Fruit fly (Drosophila melanogaster) whole organism, embryonic: ENCODE data around the gene CG13297.
A peak's percentile ranks its signal among the peaks of the same experiment; 100 is the strongest.

Experiments
- Bteb2 ChIP-seq: fragments of 200-800 bp; sonication (Bioruptor generic); optimal IDR thresholded peaks from 2 replicates; lab custom pipeline; 2016; ENCODE audit warnings: missing biosample characterization, missing genetic modification characterization
- CG11504 ChIP-seq: fragments of 200-800 bp; sonication (Bioruptor generic); optimal IDR thresholded peaks from 3 replicates; lab custom pipeline; 2019; ENCODE audit warnings: missing biosample characterization, mild to moderate bottlenecking, missing genetic modification characterization, moderate library complexity
- CG12299 ChIP-seq: fragments of 200-800 bp; sonication (Bioruptor generic); optimal IDR thresholded peaks from 2 replicates; lab custom pipeline; 2018; ENCODE audit warnings: missing biosample characterization, mild to moderate bottlenecking, missing genetic modification characterization
- CG12942 ChIP-seq: fragments of 200-800 bp; sonication (Bioruptor generic); optimal IDR thresholded peaks from 3 replicates; lab custom pipeline; 2016; ENCODE audit warnings: missing biosample characterization, missing genetic modification characterization
- CG13424 ChIP-seq: fragments of 200-800 bp; sonication (Bioruptor generic); optimal IDR thresholded peaks from 2 replicates; lab custom pipeline; 2019; ENCODE audit warnings: missing biosample characterization, mild to moderate bottlenecking, missing genetic modification characterization, moderate library complexity
- CG14014 ChIP-seq: fragments of 200-800 bp; sonication (Bioruptor generic); IDR thresholded peaks from 2 replicates; pipeline ENCODE4 v1.3.6; 2022; ENCODE audit warnings: missing biosample characterization, missing genetic modification characterization
- CG15011 ChIP-seq: fragments of 200-800 bp; sonication (Bioruptor generic); optimal IDR thresholded peaks from 3 replicates; lab custom pipeline; 2018; ENCODE audit warnings: missing biosample characterization, mild to moderate bottlenecking, missing genetic modification characterization
- CG1529 ChIP-seq: fragments of 200-800 bp; sonication (Bioruptor generic); optimal IDR thresholded peaks from 3 replicates; lab custom pipeline; 2018; ENCODE audit warnings: missing biosample characterization, missing genetic modification characterization
- CG15514 ChIP-seq: fragments of 200-800 bp; sonication (Bioruptor generic); optimal IDR thresholded peaks from 3 replicates; lab custom pipeline; 2017; ENCODE audit warnings: missing biosample characterization, missing genetic modification characterization, mild to moderate bottlenecking, moderate library complexity, missing genetic modification reagents
- CG17328 ChIP-seq: fragments of 200-800 bp; sonication (Bioruptor generic); IDR thresholded peaks from 2 replicates; pipeline ENCODE4 v1.3.6; 2022; ENCODE audit warnings: missing biosample characterization, missing genetic modification characterization
- CG17829 ChIP-seq: fragments of 200-800 bp; optimal IDR thresholded peaks from 2 replicates; lab custom pipeline; 2019; ENCODE audit warnings: missing biosample characterization, mild to moderate bottlenecking, missing genetic modification characterization, moderate library complexity
- CG2120 ChIP-seq: fragments of 200-800 bp; sonication (Bioruptor generic); optimal IDR thresholded peaks from 3 replicates; lab custom pipeline; 2016; ENCODE audit warnings: missing biosample characterization, missing genetic modification characterization
- CG4360 ChIP-seq: fragments of 200-800 bp; sonication (Bioruptor generic); IDR thresholded peaks from 2 replicates; pipeline ENCODE4 v1.3.6; 2022; ENCODE audit warnings: missing biosample characterization, missing genetic modification characterization
- CG6683 ChIP-seq: fragments of 200-800 bp; sonication (Bioruptor generic); optimal IDR thresholded peaks from 2 replicates; lab custom pipeline; 2017; ENCODE audit warnings: missing biosample characterization, mild to moderate bottlenecking, missing genetic modification characterization, missing genetic modification reagents
- CG7963 ChIP-seq: fragments of 200-800 bp; sonication (Bioruptor generic); IDR thresholded peaks from 3 replicates; pipeline ENCODE4 v1.3.6; 2022; ENCODE audit warnings: missing biosample characterization, missing genetic modification characterization; ENCODE audit not compliant: partially characterized antibody
- CG8290 ChIP-seq, 3 experiments: fragments of 200-800 bp; sonication (Bioruptor generic); optimal IDR thresholded peaks; 2 replicates each; lab custom pipeline; 2016 to 2019; ENCODE audit warnings: missing biosample characterization in 3 of 3, missing genetic modification characterization in 3 of 3, mild to moderate bottlenecking in 2 of 3, moderate library complexity in 1 of 3
- CG8359 ChIP-seq: fragments of 200-800 bp; sonication (Bioruptor generic); optimal IDR thresholded peaks from 2 replicates; lab custom pipeline; 2017; ENCODE audit warnings: missing biosample characterization, mild to moderate bottlenecking, missing genetic modification characterization, borderline replicate concordance
- D ChIP-seq, 2 experiments: fragments of 200-800 bp in 1 of 2; fragments of >200 bp in 1 of 2; sonication (Bioruptor generic) in 1 of 2; optimal IDR thresholded peaks; 2 replicates in 1 of 2; 3 replicates in 1 of 2; lab custom pipeline; 2017; ENCODE audit warnings: mild to moderate bottlenecking in 1 of 2, missing biosample characterization in 1 of 2, missing genetic modification characterization in 1 of 2, missing genetic modification reagents in 1 of 2
- Drgx ChIP-seq: fragments of 200-800 bp; sonication (Bioruptor generic); IDR thresholded peaks from 2 replicates; pipeline ENCODE4 v1.3.6; 2022; ENCODE audit warnings: missing biosample characterization, missing genetic modification characterization
- Fer2 ChIP-seq: fragments of 200-800 bp; sonication (Bioruptor generic); optimal IDR thresholded peaks from 2 replicates; lab custom pipeline; 2018; ENCODE audit warnings: missing biosample characterization, mild to moderate bottlenecking, missing genetic modification characterization, moderate library complexity
- HLH3B ChIP-seq: fragments of 200-800 bp; sonication (Bioruptor generic); IDR thresholded peaks from 2 replicates; pipeline ENCODE4 v1.3.6; 2022; ENCODE audit warnings: missing biosample characterization, missing genetic modification characterization
- Hsf ChIP-seq: fragments of 200-800 bp; sonication (Bioruptor generic); optimal IDR thresholded peaks from 3 replicates; lab custom pipeline; 2016; ENCODE audit warnings: missing biosample characterization, missing genetic modification characterization
- Mes4 ChIP-seq: fragments of 200-800 bp; sonication (Bioruptor generic); optimal IDR thresholded peaks from 2 replicates; lab custom pipeline; 2016; ENCODE audit warnings: missing biosample characterization, missing genetic modification characterization
- Mrtf ChIP-seq: fragments of 200-800 bp; sonication (Bioruptor generic); IDR thresholded peaks from 3 replicates; pipeline ENCODE4 v1.3.6; 2022; ENCODE audit warnings: missing biosample characterization, missing genetic modification characterization
- NC2β ChIP-seq: fragments of 200-800 bp; sonication (Bioruptor generic); optimal IDR thresholded peaks from 2 replicates; lab custom pipeline; 2016; ENCODE audit warnings: missing biosample characterization, missing genetic modification characterization
- PHDP ChIP-seq: fragments of 200-800 bp; sonication (Bioruptor generic); optimal IDR thresholded peaks from 3 replicates; lab custom pipeline; 2018; ENCODE audit warnings: missing biosample characterization, mild to moderate bottlenecking, missing genetic modification characterization, moderate library complexity
- Sox100B ChIP-seq: fragments of 200-800 bp; sonication (Bioruptor generic); optimal IDR thresholded peaks from 3 replicates; lab custom pipeline; 2018; ENCODE audit warnings: missing biosample characterization, mild to moderate bottlenecking, missing genetic modification characterization
- Ssrp ChIP-seq: fragments of 200-800 bp; sonication (Bioruptor generic); optimal IDR thresholded peaks from 2 replicates; lab custom pipeline; 2018; ENCODE audit warnings: missing biosample characterization, mild to moderate bottlenecking, missing genetic modification characterization, moderate library complexity
- ato ChIP-seq: fragments of 200-800 bp; sonication (Bioruptor generic); IDR thresholded peaks from 2 replicates; pipeline ENCODE4 v1.3.6; 2022; ENCODE audit warnings: missing biosample characterization, missing genetic modification characterization; ENCODE audit not compliant: partially characterized antibody
- cad ChIP-seq: fragments of >200 bp; optimal IDR thresholded peaks from 2 replicates; lab custom pipeline; 2017; ENCODE audit warnings: missing biosample characterization, missing genetic modification characterization
- crol ChIP-seq: fragments of 200-800 bp; sonication (Bioruptor generic); IDR thresholded peaks from 2 replicates; pipeline ENCODE4 v1.3.6; 2022; ENCODE audit warnings: missing biosample characterization, missing genetic modification characterization
- fd3F ChIP-seq: fragments of 200-800 bp; sonication (Bioruptor generic); optimal IDR thresholded peaks from 2 replicates; lab custom pipeline; 2018; ENCODE audit warnings: missing biosample characterization, mild to moderate bottlenecking, missing genetic modification characterization, moderate library complexity
- gsb-n ChIP-seq: fragments of 200-800 bp; sonication (Bioruptor generic); optimal IDR thresholded peaks from 3 replicates; lab custom pipeline; 2018; ENCODE audit warnings: missing biosample characterization, mild to moderate bottlenecking, missing genetic modification characterization
- lbe ChIP-seq: fragments of 200-800 bp; sonication (Bioruptor generic); optimal IDR thresholded peaks from 2 replicates; lab custom pipeline; 2016; ENCODE audit warnings: missing biosample characterization, mild to moderate bottlenecking, missing genetic modification characterization
- lola ChIP-seq, 3 experiments: fragments of >200 bp in 2 of 3; fragments of 200-800 bp in 1 of 3; sonication (Bioruptor generic) in 1 of 3; optimal IDR thresholded peaks; 2 replicates each; lab custom pipeline; 2017 to 2019; ENCODE audit warnings: missing biosample characterization in 3 of 3, missing genetic modification characterization in 3 of 3, mild to moderate bottlenecking in 1 of 3, moderate library complexity in 1 of 3
- nerfin-1 ChIP-seq: fragments of 200-800 bp; sonication (Bioruptor generic); optimal IDR thresholded peaks from 3 replicates; lab custom pipeline; 2019; ENCODE audit warnings: missing biosample characterization, mild to moderate bottlenecking, missing genetic modification characterization, moderate library complexity
- nerfin-2 ChIP-seq: fragments of 200-800 bp; sonication (Bioruptor generic); IDR thresholded peaks from 2 replicates; pipeline ENCODE4 v1.3.6; 2022; ENCODE audit warnings: missing biosample characterization, missing genetic modification characterization; ENCODE audit not compliant: partially characterized antibody
- nmo ChIP-seq: fragments of 200-800 bp; sonication (Bioruptor generic); optimal IDR thresholded peaks from 2 replicates; lab custom pipeline; 2018; ENCODE audit warnings: missing biosample characterization, mild to moderate bottlenecking, missing genetic modification characterization, moderate library complexity
- oc ChIP-seq: fragments of 200-800 bp; sonication (Bioruptor generic); optimal IDR thresholded peaks from 2 replicates; lab custom pipeline; 2018; ENCODE audit warnings: missing biosample characterization, mild to moderate bottlenecking, missing genetic modification characterization, moderate library complexity
- onecut ChIP-seq: fragments of 200-800 bp; sonication (Bioruptor generic); IDR thresholded peaks from 2 replicates; pipeline ENCODE4 v1.3.6; 2022; ENCODE audit warnings: missing biosample characterization, missing genetic modification characterization
- org-1 ChIP-seq: fragments of 200-800 bp; sonication (Bioruptor generic); optimal IDR thresholded peaks from 2 replicates; lab custom pipeline; 2017; ENCODE audit warnings: missing biosample characterization, missing genetic modification characterization
- prd ChIP-seq, 3 experiments: fragments of >200 bp in 2 of 3; fragments of 200-800 bp in 1 of 3; sonication (Bioruptor generic) in 1 of 3; optimal IDR thresholded peaks in 2 of 3; IDR thresholded peaks in 1 of 3; 2 replicates in 2 of 3; 3 replicates in 1 of 3; pipeline versions ENCODE4 v1.3.6 to Lab custom; 2017 to 2022; ENCODE audit warnings: missing biosample characterization in 1 of 3, missing genetic modification characterization in 1 of 3
- pros ChIP-seq: fragments of 200-800 bp; sonication (Bioruptor generic); optimal IDR thresholded peaks from 3 replicates; lab custom pipeline; 2019; ENCODE audit warnings: missing biosample characterization, mild to moderate bottlenecking, missing genetic modification characterization, moderate library complexity
- rib ChIP-seq: fragments of 200-800 bp; sonication (Bioruptor generic); IDR thresholded peaks from 2 replicates; pipeline ENCODE4 v1.3.6; 2022; ENCODE audit warnings: missing biosample characterization, missing genetic modification characterization

Gene CG13297

dm6 chr3L:6173826-6174255 is 16.7 kb upstream of the CG13297 start, which contains the start of the genes fmt and CG7376 (continued):
- TF ChIP-seq HLH3B (GFP tag; lab: Robert Waterston, UW) (no peak), CG12942 (GFP tag; lab: Kevin White, UChicago) (no peak), CG2120 (GFP tag; lab: Kevin White, UChicago) (peak; percentile 43), lbe (GFP tag; lab: Kevin White, UChicago) (no peak), CG17829 (tag; lab: Kevin White, UChicago) (peak; percentile 69), CG11504 (tag; lab: Kevin White, UChicago) (no peak)

dm6 chr3L:6162483-6163128 is 5.4 kb upstream of the CG13297 start, which contains the start of gene Prdm13:
Prdm13 (plus strand) TSS chr3L:6163127.
- TF ChIP-seq CG8359 (GFP tag; lab: Kevin White, UChicago) = no peak
- peak; percentile 50 for TF ChIP-seq gsb-n
- no peak for TF ChIP-seq ato (GFP tag; lab: Robert Waterston, UW)
- no peak for TF ChIP-seq Bteb2 (GFP tag; lab: Kevin White, UChicago)
- peak; percentile 21; the same call in 1 of the 2 replicates for TF ChIP-seq nerfin-2
- TF ChIP-seq nerfin-1 (tag; lab: Kevin White, UChicago) = peak; percentile 95
- TF ChIP-seq oc (tag; lab: Kevin White, UChicago) = peak; percentile 77
- no peak for TF ChIP-seq CG12942 (GFP tag; lab: Kevin White, UChicago)
- TF ChIP-seq org-1 (GFP tag; lab: Kevin White, UChicago) = no peak
- no peak for TF ChIP-seq rib
- no peak for TF ChIP-seq D (optimal IDR thresholded peaks at IDR 0.05; lab: Kevin White, UChicago)
- no peak for TF ChIP-seq D (GFP tag; optimal IDR thresholded peaks at IDR 0.05; lab: Kevin White, UChicago)
- TF ChIP-seq CG15011 (GFP tag; lab: Kevin White, UChicago) = no peak
- TF ChIP-seq CG1529 (GFP tag; lab: Kevin White, UChicago) = no peak
- peak; percentile 27; the same call in 1 of the 2 replicates for TF ChIP-seq crol (GFP tag; lab: Robert Waterston, UW)
- TF ChIP-seq Sox100B (GFP tag; lab: Kevin White, UChicago) = no peak
- peak; percentile 52; the same call in 1 of the 2 replicates for TF ChIP-seq CG4360
- TF ChIP-seq CG14014 (GFP tag; lab: Robert Waterston, UW) = no peak
- TF ChIP-seq pros (GFP tag; lab: Kevin White, UChicago) = peak; percentile 72
- TF ChIP-seq CG12299 (tag; lab: Kevin White, UChicago) = no peak
- TF ChIP-seq Fer2 = no peak

dm6 chr3L:6161997-6162396 is 4.8 kb upstream of the CG13297 start:
- TF ChIP-seq Ssrp (tag; lab: Kevin White, UChicago) = peak; percentile 34
- no peak for TF ChIP-seq CG17328
- no peak for TF ChIP-seq Drgx
- no peak for TF ChIP-seq fd3F (GFP tag; lab: Kevin White, UChicago)
- peak; percentile 46 for TF ChIP-seq nmo (GFP tag; lab: Kevin White, UChicago)
- TF ChIP-seq CG7963 = no peak
- TF ChIP-seq Mrtf (GFP tag; lab: Robert Waterston, UW) = 0 out of 3 replicates have a peak, but pooled peaks have one; percentile 36
- peak; percentile 20 for TF ChIP-seq CG13424
- TF ChIP-seq onecut (GFP tag; lab: Robert Waterston, UW) = no peak
- TF ChIP-seq gsb-n = peak; percentile 58
- TF ChIP-seq cad (GFP tag; lab: Kevin White, UChicago) = no peak
- TF ChIP-seq PHDP (tag; lab: Kevin White, UChicago) = no peak
- no peak for TF ChIP-seq Hsf
- TF ChIP-seq Mes4 = no peak
- no peak for TF ChIP-seq CG6683 (GFP tag; lab: Kevin White, UChicago)
- TF ChIP-seq prd (optimal IDR thresholded peaks at IDR 0.05; lab: Kevin White, UChicago) = no peak
- 0 out of 3 replicates have a peak, but pooled peaks have one; percentile 11 for TF ChIP-seq prd (GFP tag; IDR thresholded peaks at IDR 0.05; lab: Robert Waterston, UW)
- TF ChIP-seq CG8290 (GFP tag; optimal IDR thresholded peaks at IDR 0.05; lab: Kevin White, UChicago) = no peak
- no peak for TF ChIP-seq CG8290 (tag; optimal IDR thresholded peaks at IDR 0.05; lab: Kevin White, UChicago)
- TF ChIP-seq CG15514 = no peak
- peak in 1 of 3 experiments; percentile 71 for TF ChIP-seq lola (GFP tag; optimal IDR thresholded peaks at IDR 0.05; lab: Kevin White, UChicago)
- TF ChIP-seq NC2β = no peak
